Fruit fly (Drosophila melanogaster) whole organism, embryonic: ENCODE measurements around the gene Cyp4g15.

ENCODE experiments used
- Abd-B ChIP-seq: fragments of 200-800 bp; sonication (Bioruptor generic); optimal IDR thresholded peaks from 2 replicates; lab custom pipeline; 2018; ENCODE audit warnings: missing biosample characterization, mild to moderate bottlenecking, missing genetic modification characterization, moderate library complexity
- BEAF-32 ChIP-seq: fragments of 200-800 bp; sonication (Bioruptor generic); optimal IDR thresholded peaks from 3 replicates; lab custom pipeline; 2017; ENCODE audit warnings: missing biosample characterization, missing genetic modification characterization, mild to moderate bottlenecking, moderate library complexity, missing genetic modification reagents
- C15 ChIP-seq: fragments of 200-800 bp; sonication (Bioruptor generic); IDR thresholded peaks from 3 replicates; pipeline ENCODE4 v1.3.6; 2022; ENCODE audit warnings: missing biosample characterization, missing genetic modification characterization
- CG10274 ChIP-seq: fragments of 200-800 bp; sonication (Bioruptor generic); optimal IDR thresholded peaks from 3 replicates; lab custom pipeline; 2017; ENCODE audit warnings: missing biosample characterization, mild to moderate bottlenecking, missing genetic modification characterization
- CG11696 ChIP-seq: fragments of 200-800 bp; sonication (Bioruptor generic); IDR thresholded peaks from 2 replicates; pipeline ENCODE4 v1.3.6; 2022; ENCODE audit warnings: missing biosample characterization, missing genetic modification characterization
- CG11723 ChIP-seq: fragments of 200-800 bp; sonication (Bioruptor generic); optimal IDR thresholded peaks from 2 replicates; lab custom pipeline; 2017; ENCODE audit warnings: missing biosample characterization, mild to moderate bottlenecking, missing genetic modification characterization
- CG13775 ChIP-seq: fragments of 200-800 bp; sonication (Bioruptor generic); optimal IDR thresholded peaks from 3 replicates; lab custom pipeline; 2017; ENCODE audit warnings: missing biosample characterization, mild to moderate bottlenecking, missing genetic modification characterization
- CG1603 ChIP-seq: fragments of 200-800 bp; sonication (Bioruptor generic); optimal IDR thresholded peaks from 2 replicates; lab custom pipeline; 2019; ENCODE audit warnings: missing biosample characterization, mild to moderate bottlenecking, missing genetic modification characterization, moderate library complexity
- CG17328 ChIP-seq: fragments of 200-800 bp; sonication (Bioruptor generic); IDR thresholded peaks from 2 replicates; pipeline ENCODE4 v1.3.6; 2022; ENCODE audit warnings: missing biosample characterization, missing genetic modification characterization
- CG17802 ChIP-seq: fragments of 200-800 bp; sonication (Bioruptor generic); optimal IDR thresholded peaks from 2 replicates; lab custom pipeline; 2018; ENCODE audit warnings: missing biosample characterization, mild to moderate bottlenecking, missing genetic modification characterization, moderate library complexity
- CG18262 ChIP-seq: fragments of 200-800 bp; optimal IDR thresholded peaks from 3 replicates; lab custom pipeline; 2019; ENCODE audit warnings: missing biosample characterization, mild to moderate bottlenecking, missing genetic modification characterization, moderate library complexity
- CG2875 ChIP-seq: fragments of 200-800 bp; sonication (Bioruptor generic); optimal IDR thresholded peaks from 2 replicates; lab custom pipeline; 2017; ENCODE audit warnings: missing biosample characterization, mild to moderate bottlenecking, missing genetic modification characterization, missing genetic modification reagents
- CG3065 ChIP-seq: fragments of 200-800 bp; sonication (Bioruptor generic); optimal IDR thresholded peaks from 2 replicates; lab custom pipeline; 2016; ENCODE audit warnings: missing biosample characterization, missing genetic modification characterization
- CG34422 ChIP-seq: fragments of 200-800 bp; sonication (Bioruptor generic); IDR thresholded peaks from 3 replicates; pipeline ENCODE4 v1.3.6; 2022; ENCODE audit warnings: missing biosample characterization, missing genetic modification characterization
- CG3838 ChIP-seq: fragments of 200-800 bp; sonication (Bioruptor generic); optimal IDR thresholded peaks from 3 replicates; lab custom pipeline; 2016; ENCODE audit warnings: missing biosample characterization, missing genetic modification characterization
- CG3847 ChIP-seq: fragments of 200-800 bp; sonication (Bioruptor generic); IDR thresholded peaks from 2 replicates; pipeline ENCODE4 v1.3.6; 2022; ENCODE audit warnings: missing biosample characterization, missing genetic modification characterization
- CG3995 ChIP-seq: fragments of 200-800 bp; sonication (Bioruptor generic); optimal IDR thresholded peaks from 3 replicates; lab custom pipeline; 2016; ENCODE audit warnings: missing biosample characterization, missing genetic modification characterization
- CG4360 ChIP-seq: fragments of 200-800 bp; sonication (Bioruptor generic); IDR thresholded peaks from 2 replicates; pipeline ENCODE4 v1.3.6; 2022; ENCODE audit warnings: missing biosample characterization, missing genetic modification characterization
- CG6175 ChIP-seq: fragments of 200-800 bp; sonication (Bioruptor generic); IDR thresholded peaks from 3 replicates; pipeline ENCODE4 v1.3.6; 2022; ENCODE audit warnings: missing biosample characterization, missing genetic modification characterization
- CG9215 ChIP-seq: fragments of 200-800 bp; sonication (Bioruptor generic); IDR thresholded peaks from 2 replicates; pipeline ENCODE4 v1.3.6; 2022; ENCODE audit warnings: missing biosample characterization, missing genetic modification characterization
- CG9797 ChIP-seq: fragments of 200-800 bp; sonication (Bioruptor generic); optimal IDR thresholded peaks from 3 replicates; lab custom pipeline; 2018; ENCODE audit warnings: missing biosample characterization, mild to moderate bottlenecking, missing genetic modification characterization
- CrebB ChIP-seq: fragments of 200-800 bp; sonication (Bioruptor generic); optimal IDR thresholded peaks from 3 replicates; lab custom pipeline; 2018; ENCODE audit warnings: missing biosample characterization, mild to moderate bottlenecking, missing genetic modification characterization
- Dref ChIP-seq: fragments of 200-800 bp; sonication (Bioruptor generic); IDR thresholded peaks from 2 replicates; pipeline ENCODE4 v1.3.6; 2022; ENCODE audit warnings: missing biosample characterization, missing genetic modification characterization
- Ets65A ChIP-seq: fragments of 200-800 bp; sonication (Bioruptor generic); peaks from one replicate; lab custom pipeline; 2016; ENCODE audit warnings: missing biosample characterization, missing genetic modification characterization
- Fer1 ChIP-seq: fragments of 200-800 bp; sonication (Bioruptor generic); optimal IDR thresholded peaks from 2 replicates; lab custom pipeline; 2017; ENCODE audit warnings: missing biosample characterization, mild to moderate bottlenecking, missing genetic modification characterization
- Gsc ChIP-seq: fragments of 200-800 bp; sonication (Bioruptor generic); IDR thresholded peaks from 2 replicates; pipeline ENCODE4 v1.3.6; 2022; ENCODE audit warnings: missing biosample characterization, missing genetic modification characterization
- Hr51 ChIP-seq, 2 experiments: fragments of 200-800 bp; sonication (Bioruptor generic); optimal IDR thresholded peaks; 2 replicates in 1 of 2; 3 replicates in 1 of 2; lab custom pipeline; 2016 to 2018; ENCODE audit warnings: missing biosample characterization in 2 of 2, missing genetic modification characterization in 2 of 2, mild to moderate bottlenecking in 1 of 2, moderate library complexity in 1 of 2
- Hr78 ChIP-seq, 2 experiments: fragments of 200-800 bp in 1 of 2; fragments of >200 bp in 1 of 2; sonication (Bioruptor generic) in 1 of 2; optimal IDR thresholded peaks; 2 replicates each; lab custom pipeline; 2017 to 2019; ENCODE audit warnings: missing biosample characterization in 2 of 2, missing genetic modification characterization in 2 of 2, mild to moderate bottlenecking in 1 of 2, moderate library complexity in 1 of 2
- Rx ChIP-seq: fragments of 200-800 bp; sonication (Bioruptor generic); IDR thresholded peaks from 2 replicates; pipeline ENCODE4 v1.3.6; 2022; ENCODE audit warnings: missing biosample characterization, missing genetic modification characterization
- ac ChIP-seq: fragments of 200-800 bp; sonication (Bioruptor generic); optimal IDR thresholded peaks from 3 replicates; lab custom pipeline; 2017; ENCODE audit warnings: missing biosample characterization, mild to moderate bottlenecking, missing genetic modification characterization
- bcd ChIP-seq: fragments of 200-800 bp; sonication (Bioruptor generic); optimal IDR thresholded peaks from 2 replicates; lab custom pipeline; 2017; ENCODE audit warnings: missing biosample characterization, mild to moderate bottlenecking, missing genetic modification characterization
- bowl ChIP-seq: fragments of 200-800 bp; sonication (Bioruptor generic); IDR thresholded peaks from 2 replicates; pipeline ENCODE4 v1.3.6; 2022; ENCODE audit warnings: missing biosample characterization, missing genetic modification characterization
- bsh ChIP-seq, 2 experiments: fragments of 200-800 bp; sonication (Bioruptor generic); optimal IDR thresholded peaks; 2 replicates each; lab custom pipeline; 2017 to 2018; ENCODE audit warnings: mild to moderate bottlenecking in 2 of 2, missing biosample characterization in 2 of 2, missing genetic modification characterization in 2 of 2, moderate library complexity in 1 of 2
- chif ChIP-seq, 2 experiments: fragments of 200-800 bp; sonication (Bioruptor generic); optimal IDR thresholded peaks; 3 replicates each; lab custom pipeline; 2016; ENCODE audit warnings: missing biosample characterization in 2 of 2, missing genetic modification characterization in 2 of 2
- crp ChIP-seq, 2 experiments: fragments of 200-800 bp; sonication (Bioruptor generic); optimal IDR thresholded peaks; 2 replicates in 1 of 2; 3 replicates in 1 of 2; lab custom pipeline; 2017; ENCODE audit warnings: missing biosample characterization in 2 of 2, missing genetic modification characterization in 2 of 2, mild to moderate bottlenecking in 1 of 2, moderate library complexity in 1 of 2
- insv ChIP-seq, 2 experiments: fragments of 200-800 bp; sonication (Bioruptor generic); optimal IDR thresholded peaks; 3 replicates each; lab custom pipeline; 2016 to 2018; ENCODE audit warnings: missing biosample characterization in 2 of 2, missing genetic modification characterization in 2 of 2
- jumu ChIP-seq: fragments of 200-800 bp; sonication (Bioruptor generic); optimal IDR thresholded peaks from 3 replicates; lab custom pipeline; 2016; ENCODE audit warnings: missing biosample characterization, missing genetic modification characterization
- kay ChIP-seq: fragments of 200-800 bp; sonication (Bioruptor generic); optimal IDR thresholded peaks from 2 replicates; lab custom pipeline; 2016; ENCODE audit warnings: missing biosample characterization, missing genetic modification characterization
- kni ChIP-seq: fragments of 200-800 bp; sonication (Bioruptor generic); optimal IDR thresholded peaks from 3 replicates; lab custom pipeline; 2017; ENCODE audit warnings: mild to moderate bottlenecking, missing biosample characterization, missing genetic modification reagents, missing genetic modification characterization
- lilli ChIP-seq: fragments of 200-800 bp; sonication (Bioruptor generic); optimal IDR thresholded peaks from 3 replicates; lab custom pipeline; 2016; ENCODE audit warnings: missing biosample characterization, missing genetic modification characterization
- nerfin-2 ChIP-seq: fragments of 200-800 bp; sonication (Bioruptor generic); IDR thresholded peaks from 2 replicates; pipeline ENCODE4 v1.3.6; 2022; ENCODE audit warnings: missing biosample characterization, missing genetic modification characterization; ENCODE audit not compliant: partially characterized antibody
- odd ChIP-seq: fragments of 200-800 bp; sonication (Bioruptor generic); optimal IDR thresholded peaks from 2 replicates; lab custom pipeline; 2017; ENCODE audit warnings: missing biosample characterization, mild to moderate bottlenecking, missing genetic modification characterization
- pros ChIP-seq: fragments of 200-800 bp; sonication (Bioruptor generic); optimal IDR thresholded peaks from 3 replicates; lab custom pipeline; 2019; ENCODE audit warnings: missing biosample characterization, mild to moderate bottlenecking, missing genetic modification characterization, moderate library complexity
- pum ChIP-seq: fragments of 200-800 bp; sonication (Bioruptor generic); optimal IDR thresholded peaks from 2 replicates; lab custom pipeline; 2016; ENCODE audit warnings: missing biosample characterization, missing genetic modification characterization
- ro ChIP-seq: fragments of 200-800 bp; sonication (Bioruptor generic); IDR thresholded peaks from 2 replicates; pipeline ENCODE4 v1.3.6; 2022; ENCODE audit warnings: missing biosample characterization, missing genetic modification characterization
- scrt ChIP-seq: fragments of 200-800 bp; sonication (Bioruptor generic); optimal IDR thresholded peaks from 2 replicates; lab custom pipeline; 2018; ENCODE audit warnings: missing biosample characterization, mild to moderate bottlenecking, missing genetic modification characterization, moderate library complexity
- so ChIP-seq: fragments of 200-800 bp; sonication (Bioruptor generic); IDR thresholded peaks from 3 replicates; pipeline ENCODE4 v1.3.6; 2022; ENCODE audit warnings: missing biosample characterization, missing genetic modification characterization
- sob ChIP-seq: fragments of 200-800 bp; sonication (Bioruptor generic); IDR thresholded peaks from 2 replicates; pipeline ENCODE4 v1.3.6; 2022; ENCODE audit warnings: missing biosample characterization, missing genetic modification characterization
- twi ChIP-seq: fragments of 200-800 bp; optimal IDR thresholded peaks from 2 replicates; lab custom pipeline; 2019; ENCODE audit warnings: missing biosample characterization, mild to moderate bottlenecking, missing genetic modification characterization, moderate library complexity
- wek ChIP-seq: fragments of 200-800 bp; sonication (Bioruptor generic); optimal IDR thresholded peaks from 3 replicates; lab custom pipeline; 2018; ENCODE audit warnings: missing biosample characterization, mild to moderate bottlenecking, missing genetic modification characterization, moderate library complexity

The Cyp4g15 gene

dm6 chrX:11499454-11499853 lies 22.6 kb downstream of the Cyp4g15 start (continued):
- TF ChIP-seq CG3847 (GFP tag; lab: Robert Waterston, UW): no peak
- peak; percentile 23 for TF ChIP-seq CG17802 (tag; lab: Kevin White, UChicago)
- TF ChIP-seq chif (GFP tag; optimal IDR thresholded peaks at IDR 0.05; lab: Kevin White, UChicago): peak in 1 of 2 experiments; percentile 35
- TF ChIP-seq CG4360 (GFP tag; lab: Robert Waterston, UW): no peak
- TF ChIP-seq wek (GFP tag; lab: Kevin White, UChicago): no peak
- no peak for TF ChIP-seq CG11696 (GFP tag; lab: Robert Waterston, UW)
- no peak for TF ChIP-seq CG9215
- no peak for TF ChIP-seq insv (GFP tag; optimal IDR thresholded peaks at IDR 0.05; lab: Kevin White, UChicago)
- 0 out of 2 replicates have a peak, but pooled peaks have one; percentile 41 for TF ChIP-seq Rx (GFP tag; lab: Robert Waterston, UW)
- TF ChIP-seq scrt (GFP tag; lab: Kevin White, UChicago): no peak
- TF ChIP-seq Ets65A (GFP tag; lab: Kevin White, UChicago): peak; percentile 93
- no peak for TF ChIP-seq kni (GFP tag; lab: Kevin White, UChicago)
- peak; percentile 33 for TF ChIP-seq bcd (GFP tag; lab: Kevin White, UChicago)
- TF ChIP-seq, all 482 proteins: peak for 148

DNA sequence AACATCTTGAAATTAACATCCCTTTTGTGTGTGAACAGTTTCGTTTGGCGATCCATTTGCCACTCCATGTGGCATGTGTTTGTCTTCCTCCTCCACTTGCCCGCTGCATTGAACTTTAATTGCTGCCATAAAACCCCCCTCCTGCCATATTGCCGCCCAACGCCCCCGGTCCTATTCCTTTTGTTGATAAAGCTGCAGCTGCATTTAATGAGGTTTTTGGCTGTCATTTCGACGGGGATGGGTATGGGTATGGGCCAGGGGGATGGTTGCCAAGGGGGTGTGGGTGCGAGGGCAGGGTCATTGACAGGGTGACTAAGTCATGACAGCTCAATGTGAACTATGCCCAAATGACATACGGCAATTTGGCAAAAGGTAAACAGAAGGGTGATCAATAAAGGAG lies 23.4 kb downstream of the Cyp4g15 start:
- TF ChIP-seq CG17328 (GFP tag; lab: Robert Waterston, UW): no peak
- TF ChIP-seq crp (GFP tag; optimal IDR thresholded peaks at IDR 0.05; lab: Kevin White, UChicago): no peak
- no peak for TF ChIP-seq Gsc (GFP tag; lab: Robert Waterston, UW)
- no peak for TF ChIP-seq so (GFP tag; lab: Robert Waterston, UW)
- no peak for TF ChIP-seq CG13775 (GFP tag; lab: Kevin White, UChicago)
- TF ChIP-seq CG3838 (GFP tag; lab: Kevin White, UChicago): no peak
- TF ChIP-seq Fer1 (GFP tag; lab: Kevin White, UChicago): no peak
- no peak for TF ChIP-seq kay (GFP tag; lab: Kevin White, UChicago)
- TF ChIP-seq CG34422 (GFP tag; lab: Robert Waterston, UW): 0 out of 3 replicates have a peak, but pooled peaks have one; percentile 19
- peak; percentile 70 for TF ChIP-seq pros (GFP tag; lab: Kevin White, UChicago)
- no peak for TF ChIP-seq CG3065 (GFP tag; lab: Kevin White, UChicago)
- TF ChIP-seq ac (GFP tag; lab: Kevin White, UChicago): no peak
- no peak for TF ChIP-seq pum (GFP tag; lab: Kevin White, UChicago)
- no peak for TF ChIP-seq CG10274 (GFP tag; lab: Kevin White, UChicago)
- TF ChIP-seq odd: no peak
- TF ChIP-seq Hr51 (GFP tag; optimal IDR thresholded peaks at IDR 0.05; lab: Kevin White, UChicago): no peak
- TF ChIP-seq CG9797: no peak
- TF ChIP-seq C15 (GFP tag; lab: Robert Waterston, UW): no peak
- no peak for TF ChIP-seq lilli
- TF ChIP-seq CG4360 (GFP tag; lab: Robert Waterston, UW): no peak
- TF ChIP-seq CG18262 (tag; lab: Kevin White, UChicago): no peak
- no peak for TF ChIP-seq nerfin-2
- TF ChIP-seq Dref (GFP tag; lab: Robert Waterston, UW): no peak
- TF ChIP-seq CG2875 (GFP tag; lab: Kevin White, UChicago): no peak
- no peak for TF ChIP-seq CG6175 (GFP tag; lab: Robert Waterston, UW)
- no peak for TF ChIP-seq CrebB
- TF ChIP-seq twi (tag; lab: Kevin White, UChicago): peak; percentile 42
- no peak for TF ChIP-seq jumu (GFP tag; lab: Kevin White, UChicago)
- TF ChIP-seq CG11723 (GFP tag; lab: Kevin White, UChicago): no peak
- peak; percentile 21 for TF ChIP-seq CG1603 (tag; lab: Kevin White, UChicago)
- peak; percentile 34 for TF ChIP-seq Abd-B (GFP tag; lab: Kevin White, UChicago)
- TF ChIP-seq sob (GFP tag; lab: Robert Waterston, UW): no peak
- TF ChIP-seq bsh (GFP tag; optimal IDR thresholded peaks at IDR 0.05; lab: Kevin White, UChicago): peak in 1 of 2 experiments; percentile 5
- TF ChIP-seq CG3995: no peak
- TF ChIP-seq Hr78 (GFP tag; optimal IDR thresholded peaks at IDR 0.05; lab: Kevin White, UChicago): no peak
- no peak for TF ChIP-seq bowl (GFP tag; lab: Robert Waterston, UW)
- TF ChIP-seq BEAF-32 (GFP tag; lab: Kevin White, UChicago): no peak
- no peak for TF ChIP-seq ro (GFP tag; lab: Robert Waterston, UW)
